Worm (Caenorhabditis elegans): Measurements from ENCODE around the gene F38B6.7.

- TF ChIP-seq ztf-29 (GFP tag; IDR thresholded peaks at IDR 0.05) (no peak), cog-1 (tag; optimal IDR thresholded peaks at IDR 0.05) (no peak)
These were observed 45.0 kb downstream of the F38B6.7 start for ce11 chrX:6653173-6653572.

All from whole organism, midembryonic.